Fruit fly (Drosophila melanogaster): ENCODE data around the gene Task7.
A peak's percentile ranks its signal among the peaks of the same experiment; 100 is the strongest.

Gene Task7

dm6 chr3R:9393542-9394025, 18.5 kb downstream of the Task7 start (continued):
- TF ChIP-seq BtbVII (GFP tag; optimal IDR thresholded peaks at IDR 0.05) (peak; percentile 83), usp (GFP tag; optimal IDR thresholded peaks at IDR 0.05) (no peak), D19A (tag; optimal IDR thresholded peaks at IDR 0.05) (peak; percentile 78), Sry-β (GFP tag; optimal IDR thresholded peaks at IDR 0.05) (peak; percentile 33), CG11093 (GFP tag; IDR thresholded peaks at IDR 0.05) (peak; percentile 55; the same call in 1 of the 3 replicates), pb (GFP tag; optimal IDR thresholded peaks at IDR 0.05) (no peak), fd96Cb (tag; optimal IDR thresholded peaks at IDR 0.05) (peak; percentile 72), CG9437 (GFP tag; optimal IDR thresholded peaks at IDR 0.05) (peak; percentile 34), Nf-YA (GFP tag; IDR thresholded peaks at IDR 0.05) (0 out of 2 replicates have a peak, but pooled peaks have one; percentile 12), CG16813 (GFP tag; IDR thresholded peaks at IDR 0.05; ENCODE audit: partially characterized antibody) (no peak), Med (GFP tag) (peak; percentile 84), jing (GFP tag; optimal IDR thresholded peaks at IDR 0.05) (peak; percentile 59), CG4282 (GFP tag; optimal IDR thresholded peaks at IDR 0.05) (no peak), CG15601 (tag; optimal IDR thresholded peaks at IDR 0.05) (peak; percentile 82), CG10959 (GFP tag; IDR thresholded peaks at IDR 0.05) (peak; percentile 67), Hand (GFP tag; optimal IDR thresholded peaks at IDR 0.05) (peak; percentile 19), CG9797 (GFP tag; optimal IDR thresholded peaks at IDR 0.05) (peak; percentile 19), prd (optimal IDR thresholded peaks at IDR 0.05) (no peak), prd (GFP tag; IDR thresholded peaks at IDR 0.05) (peak; percentile 70; the same call in 2 of the 3 replicates), CG9215 (GFP tag; IDR thresholded peaks at IDR 0.05) (no peak), insv (GFP tag; optimal IDR thresholded peaks at IDR 0.05) (no peak), Poxn (GFP tag; IDR thresholded peaks at IDR 0.05) (no peak), gcm2 (GFP tag; optimal IDR thresholded peaks at IDR 0.05) (no peak), amos (GFP tag; IDR thresholded peaks at IDR 0.05; ENCODE audit: partially characterized antibody) (no peak), jigr1 (GFP tag; IDR thresholded peaks at IDR 0.05) (no peak), TFAM (GFP tag; optimal IDR thresholded peaks at IDR 0.05) (peak; percentile 48), tx (GFP tag; optimal IDR thresholded peaks at IDR 0.05) (no peak), sens-2 (GFP tag; IDR thresholded peaks at IDR 0.05) (peak; percentile 48), CG12071 (GFP tag; optimal IDR thresholded peaks at IDR 0.05) (peak; percentile 65), lab (GFP tag; optimal IDR thresholded peaks at IDR 0.05) (peak; percentile 84), CG10654 (GFP tag; optimal IDR thresholded peaks at IDR 0.05) (peak; percentile 70), dpn (GFP tag; optimal IDR thresholded peaks at IDR 0.05) (peak; percentile 11 to 66), btn (GFP tag; optimal IDR thresholded peaks at IDR 0.05) (no peak), CG11560 (tag; IDR thresholded peaks at IDR 0.05) (no peak), Mes4 (GFP tag; optimal IDR thresholded peaks at IDR 0.05) (no peak), so (GFP tag; IDR thresholded peaks at IDR 0.05) (peak; percentile 80), sna (GFP tag; IDR thresholded peaks at IDR 0.05; ENCODE audit: partially characterized antibody) (no peak), zfh2 (GFP tag; optimal IDR thresholded peaks at IDR 0.05) (no peak), NfI (GFP tag; optimal IDR thresholded peaks at IDR 0.05) (peak; percentile 55), CkIIα-i1 (GFP tag; IDR thresholded peaks at IDR 0.05) (no peak), twi (tag; optimal IDR thresholded peaks at IDR 0.05) (peak; percentile 76), CG6689 (GFP tag; IDR thresholded peaks at IDR 0.05) (peak; percentile 60; the same call in 1 of the 2 replicates), CG10321 (GFP tag; IDR thresholded peaks at IDR 0.05) (peak; percentile 36; the same call in 1 of the 2 replicates), tll (GFP tag; optimal IDR thresholded peaks at IDR 0.05) (no peak), YL-1 (GFP tag; optimal IDR thresholded peaks at IDR 0.05) (peak; percentile 54), chinmo (GFP tag; IDR thresholded peaks at IDR 0.05; ENCODE audit: partially characterized antibody) (0 out of 4 replicates have a peak, but pooled peaks have one; percentile 54), CG4730 (GFP tag; IDR thresholded peaks at IDR 0.05) (peak; percentile 49; the same call in 1 of the 2 replicates), scrt (GFP tag; optimal IDR thresholded peaks at IDR 0.05) (peak; percentile 39), CG8281 (tag; optimal IDR thresholded peaks at IDR 0.05) (peak; percentile 43), CG11504 (tag; optimal IDR thresholded peaks at IDR 0.05) (peak; percentile 60)

All from whole organism, embryonic.